Worm (Caenorhabditis elegans): ENCODE results near the gene far-7.

far-7 gene

DNA sequence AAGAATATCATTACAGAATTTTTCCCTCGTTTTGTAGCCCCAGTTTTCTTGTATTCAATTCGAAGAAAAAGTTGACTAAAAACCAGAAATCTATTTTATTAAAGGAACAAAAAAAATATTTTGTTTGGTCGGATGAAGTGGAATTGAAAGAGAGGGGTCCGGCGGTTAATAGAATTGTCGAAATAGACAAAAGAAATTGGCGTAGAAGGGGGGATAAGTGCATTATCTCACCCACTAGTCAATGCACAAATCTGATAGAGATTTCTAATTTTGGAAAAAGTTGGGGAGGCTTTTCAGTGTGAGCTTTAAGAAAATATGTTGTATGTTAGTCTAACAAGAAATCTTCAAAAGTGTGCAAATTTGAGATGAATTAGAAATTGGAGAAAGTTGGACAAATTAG is 34.9 kb downstream of the far-7 start:
- TF ChIP-seq lin-11 (tag; optimal IDR thresholded peaks at IDR 0.05) (no peak), fos-1 (tag; optimal IDR thresholded peaks at IDR 0.05) (no peak), unc-39 (tag; optimal IDR thresholded peaks at IDR 0.05) (no peak), mab-5 (tag; optimal IDR thresholded peaks at IDR 0.05) (no peak), nhr-21 (tag; optimal IDR thresholded peaks at IDR 0.05) (no peak), nhr-23 (tag; optimal IDR thresholded peaks at IDR 0.05) (no peak), lsy-2 (tag; optimal IDR thresholded peaks at IDR 0.05) (no peak), dmd-4 (tag; optimal IDR thresholded peaks at IDR 0.05) (no peak)

ce11 chrII:356969-357368 is 37.4 kb downstream of the far-7 start, which contains the start of gene dmsr-4:
Gene dmsr-4 (minus strand): TSS chrII:357069.
- no peak for TF ChIP-seq lin-13 (GFP tag; optimal IDR thresholded peaks at IDR 0.05)
- TF ChIP-seq nhr-10 (tag; optimal IDR thresholded peaks at IDR 0.05), result no peak
- TF ChIP-seq alr-1 (tag; optimal IDR thresholded peaks at IDR 0.05), result no peak
- TF ChIP-seq blmp-1 (tag; optimal IDR thresholded peaks at IDR 0.05; ENCODE audit: insufficient read depth), result no peak
- TF ChIP-seq ceh-16 (tag; optimal IDR thresholded peaks at IDR 0.05), result no peak
- no peak for TF ChIP-seq Y55F3AM.14 (GFP tag; optimal IDR thresholded peaks at IDR 0.05)

DNA sequence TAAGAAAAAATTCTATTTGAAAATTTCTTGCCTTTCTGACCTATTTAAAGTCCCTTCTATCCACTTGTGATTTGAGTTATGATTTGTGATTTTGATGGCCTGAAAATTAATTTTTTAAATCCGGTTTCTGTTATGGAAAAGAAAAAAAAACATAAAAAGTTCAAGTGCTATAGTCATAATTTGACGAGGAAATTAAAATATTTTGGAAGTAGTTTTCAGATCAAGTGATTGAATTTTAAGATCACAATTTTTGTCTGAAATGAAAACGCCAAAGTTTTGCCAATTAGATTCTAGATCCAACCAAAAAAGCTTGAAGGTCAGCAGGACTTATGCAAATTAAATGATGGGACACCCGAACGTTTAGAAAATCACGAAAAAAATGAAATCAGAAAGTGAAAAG is 47.9 kb downstream of the far-7 start, which contains the start of gene ptr-3:
TSS of gene ptr-3 (minus strand) at position 101 of the 400 bp plus-strand sequence.
- TF ChIP-seq mdl-1 (tag; optimal IDR thresholded peaks at IDR 0.05) (no peak), C34F6.9 (tag; optimal IDR thresholded peaks at IDR 0.05) (no peak), ceh-82 (tag; optimal IDR thresholded peaks at IDR 0.05) (no peak), nhr-129 (tag; optimal IDR thresholded peaks at IDR 0.05) (no peak), snpc-4 (tag; optimal IDR thresholded peaks at IDR 0.05) (no peak), Y55F3AM.14 (GFP tag; optimal IDR thresholded peaks at IDR 0.05) (no peak), lin-11 (tag; optimal IDR thresholded peaks at IDR 0.05) (no peak), aly-2 (tag; optimal IDR thresholded peaks at IDR 0.05) (no peak), nhr-25 (tag; optimal IDR thresholded peaks at IDR 0.05) (no peak), nhr-12 (tag; optimal IDR thresholded peaks at IDR 0.05) (no peak), unc-62 (GFP tag; optimal IDR thresholded peaks at IDR 0.05) (no peak), unc-55 (GFP tag; optimal IDR thresholded peaks at IDR 0.05) (no peak), ZK546.5 (tag; optimal IDR thresholded peaks at IDR 0.05) (no peak), ama-1 (optimal IDR thresholded peaks at IDR 0.05) (no peak), nhr-6 (tag; optimal IDR thresholded peaks at IDR 0.05) (no peak), sma-9 (GFP tag; optimal IDR thresholded peaks at IDR 0.05) (no peak), sma-9 (tag; optimal IDR thresholded peaks at IDR 0.05) (no peak)

- TF ChIP-seq sem-4 (tag; optimal IDR thresholded peaks at IDR 0.05), result no peak
- TF ChIP-seq nhr-11 (tag; optimal IDR thresholded peaks at IDR 0.05), result no peak
- TF ChIP-seq unc-62 (GFP tag; optimal IDR thresholded peaks at IDR 0.05), result no peak
- TF ChIP-seq sma-9 (GFP tag; optimal IDR thresholded peaks at IDR 0.05), result no peak
- TF ChIP-seq sma-9 (tag; optimal IDR thresholded peaks at IDR 0.05), result no peak
- TF ChIP-seq ceh-82 (tag; optimal IDR thresholded peaks at IDR 0.05), result no peak
- no peak for TF ChIP-seq Y55F3AM.14 (GFP tag; optimal IDR thresholded peaks at IDR 0.05)
- TF ChIP-seq ztf-11 (tag; optimal IDR thresholded peaks at IDR 0.05), result no peak
- TF ChIP-seq crh-2 (tag; optimal IDR thresholded peaks at IDR 0.05), result no peak
- TF ChIP-seq ama-1 (optimal IDR thresholded peaks at IDR 0.05), result no peak
- TF ChIP-seq skn-1 (tag; optimal IDR thresholded peaks at IDR 0.05), result no peak
- no peak for TF ChIP-seq aly-2 (tag; optimal IDR thresholded peaks at IDR 0.05)
- no peak for TF ChIP-seq nhr-25 (tag; optimal IDR thresholded peaks at IDR 0.05)
- TF ChIP-seq gmeb-1 (tag; optimal IDR thresholded peaks at IDR 0.05), result no peak
- TF ChIP-seq nhr-21 (tag; optimal IDR thresholded peaks at IDR 0.05), result no peak
- TF ChIP-seq mbf-1 (tag; optimal IDR thresholded peaks at IDR 0.05), result no peak
- TF ChIP-seq blmp-1 (tag; optimal IDR thresholded peaks at IDR 0.05; ENCODE audit: insufficient read depth), result no peak
- no peak for TF ChIP-seq nhr-10 (tag; optimal IDR thresholded peaks at IDR 0.05)
- no peak for TF ChIP-seq nhr-23 (tag; optimal IDR thresholded peaks at IDR 0.05)
- TF ChIP-seq nhr-77 (tag; optimal IDR thresholded peaks at IDR 0.05), result no peak
Measured at ce11 chrII:370394-370793, 50.8 kb downstream of the far-7 start.

Measured in whole organism, L2 larva.